Fruit fly (Drosophila melanogaster) whole organism, embryonic: ENCODE data around the gene CG7557.

Source experiments
- Atf-2 ChIP-seq: fragments of 200-800 bp; sonication (Bioruptor generic); optimal IDR thresholded peaks from 2 replicates; lab custom pipeline; 2016; ENCODE audit warnings: missing biosample characterization, missing genetic modification characterization
- CG10274 ChIP-seq: fragments of 200-800 bp; sonication (Bioruptor generic); optimal IDR thresholded peaks from 3 replicates; lab custom pipeline; 2017; ENCODE audit warnings: missing biosample characterization, mild to moderate bottlenecking, missing genetic modification characterization
- CG10431 ChIP-seq: fragments of 200-800 bp; sonication (Bioruptor generic); optimal IDR thresholded peaks from 3 replicates; lab custom pipeline; 2018; ENCODE audit warnings: missing biosample characterization, mild to moderate bottlenecking, missing genetic modification characterization
- CG12219 ChIP-seq: fragments of 200-800 bp; sonication (Bioruptor generic); optimal IDR thresholded peaks from 3 replicates; lab custom pipeline; 2018; ENCODE audit warnings: missing biosample characterization, mild to moderate bottlenecking, missing genetic modification characterization
- CG1233 ChIP-seq: fragments of 200-800 bp; sonication (Bioruptor generic); optimal IDR thresholded peaks from 4 replicates; lab custom pipeline; 2018; ENCODE audit warnings: missing biosample characterization, mild to moderate bottlenecking, missing genetic modification characterization
- CG13624 ChIP-seq: fragments of 200-800 bp; sonication (Bioruptor generic); optimal IDR thresholded peaks from 2 replicates; lab custom pipeline; 2016; ENCODE audit warnings: missing biosample characterization, missing genetic modification characterization
- CG15269 ChIP-seq: fragments of 200-800 bp; sonication (Bioruptor generic); optimal IDR thresholded peaks from 2 replicates; lab custom pipeline; 2018; ENCODE audit warnings: missing biosample characterization, mild to moderate bottlenecking, missing genetic modification characterization, moderate library complexity
- CG16813 ChIP-seq: fragments of 200-800 bp; sonication (Bioruptor generic); IDR thresholded peaks from 3 replicates; pipeline ENCODE4 v1.3.6; 2022; ENCODE audit warnings: missing biosample characterization, missing genetic modification characterization; ENCODE audit not compliant: partially characterized antibody
- CG2120 ChIP-seq: fragments of 200-800 bp; sonication (Bioruptor generic); optimal IDR thresholded peaks from 3 replicates; lab custom pipeline; 2016; ENCODE audit warnings: missing biosample characterization, missing genetic modification characterization
- CG32532 ChIP-seq: fragments of 200-800 bp; sonication (Bioruptor generic); IDR thresholded peaks from 2 replicates; pipeline ENCODE4 v1.3.6; 2022; ENCODE audit warnings: missing biosample characterization, missing genetic modification characterization
- CG32772 ChIP-seq: fragments of 200-800 bp; sonication (Bioruptor generic); IDR thresholded peaks from 2 replicates; pipeline ENCODE4 v1.3.6; 2022; ENCODE audit warnings: missing biosample characterization, missing genetic modification characterization
- CG33213 ChIP-seq: fragments of 200-800 bp; sonication (Bioruptor generic); optimal IDR thresholded peaks from 3 replicates; lab custom pipeline; 2016; ENCODE audit warnings: missing biosample characterization, missing genetic modification characterization
- CG34422 ChIP-seq: fragments of 200-800 bp; sonication (Bioruptor generic); IDR thresholded peaks from 3 replicates; pipeline ENCODE4 v1.3.6; 2022; ENCODE audit warnings: missing biosample characterization, missing genetic modification characterization
- CG3995 ChIP-seq: fragments of 200-800 bp; sonication (Bioruptor generic); optimal IDR thresholded peaks from 3 replicates; lab custom pipeline; 2016; ENCODE audit warnings: missing biosample characterization, missing genetic modification characterization
- CG4854 ChIP-seq: fragments of 200-800 bp; sonication (Bioruptor generic); optimal IDR thresholded peaks from 2 replicates; lab custom pipeline; 2016; ENCODE audit warnings: missing biosample characterization, missing genetic modification characterization, inconsistent platforms
- CG6254 ChIP-seq: fragments of 200-800 bp; sonication (Bioruptor generic); optimal IDR thresholded peaks from 3 replicates; lab custom pipeline; 2017; ENCODE audit warnings: mild to moderate bottlenecking, missing biosample characterization, missing genetic modification reagents, missing genetic modification characterization
- CG6654 ChIP-seq: fragments of 200-800 bp; sonication (Bioruptor generic); optimal IDR thresholded peaks from 2 replicates; lab custom pipeline; 2017; ENCODE audit warnings: missing biosample characterization, mild to moderate bottlenecking, missing genetic modification characterization
- CG6791 ChIP-seq: fragments of 200-800 bp; sonication (Bioruptor generic); IDR thresholded peaks from 3 replicates; pipeline ENCODE4 v1.3.6; 2022; ENCODE audit warnings: missing biosample characterization, missing genetic modification characterization; ENCODE audit not compliant: partially characterized antibody
- CG7839 ChIP-seq: fragments of 200-800 bp; sonication (Bioruptor generic); optimal IDR thresholded peaks from 3 replicates; lab custom pipeline; 2018; ENCODE audit warnings: missing biosample characterization, mild to moderate bottlenecking, missing genetic modification characterization, moderate library complexity
- Deaf1 ChIP-seq: fragments of 200-800 bp; optimal IDR thresholded peaks from 3 replicates; lab custom pipeline; 2019; ENCODE audit warnings: missing biosample characterization, mild to moderate bottlenecking, missing genetic modification characterization, moderate library complexity
- E2f2 ChIP-seq: fragments of 200-800 bp; sonication (Bioruptor generic); IDR thresholded peaks from 2 replicates; pipeline ENCODE4 v1.3.6; 2022; ENCODE audit warnings: missing biosample characterization, missing genetic modification characterization
- Ets65A ChIP-seq: fragments of 200-800 bp; sonication (Bioruptor generic); peaks from one replicate; lab custom pipeline; 2016; ENCODE audit warnings: missing biosample characterization, missing genetic modification characterization
- HLH54F ChIP-seq: fragments of 200-800 bp; sonication (Bioruptor generic); optimal IDR thresholded peaks from 3 replicates; lab custom pipeline; 2016; ENCODE audit warnings: missing biosample characterization, missing genetic modification characterization
- Jarid2 ChIP-seq: fragments of 200-800 bp; sonication (Bioruptor generic); optimal IDR thresholded peaks from 3 replicates; lab custom pipeline; 2017; ENCODE audit warnings: mild to moderate bottlenecking, missing biosample characterization, missing genetic modification reagents, missing genetic modification characterization
- MTF-1 ChIP-seq: fragments of 200-800 bp; sonication (Bioruptor generic); optimal IDR thresholded peaks from 2 replicates; lab custom pipeline; 2018; ENCODE audit warnings: missing biosample characterization, mild to moderate bottlenecking, missing genetic modification characterization, borderline replicate concordance
- Mad ChIP-seq: fragments of 200-800 bp; sonication (Bioruptor generic); optimal IDR thresholded peaks from 2 replicates; lab custom pipeline; 2016; ENCODE audit warnings: missing biosample characterization, missing genetic modification characterization
- Oaz ChIP-seq: fragments of 200-800 bp; sonication (Bioruptor generic); IDR thresholded peaks from 2 replicates; pipeline ENCODE4 v1.3.6; 2022; ENCODE audit warnings: missing biosample characterization, missing genetic modification characterization
- Rx ChIP-seq: fragments of 200-800 bp; sonication (Bioruptor generic); IDR thresholded peaks from 2 replicates; pipeline ENCODE4 v1.3.6; 2022; ENCODE audit warnings: missing biosample characterization, missing genetic modification characterization
- Side ChIP-seq: fragments of 200-800 bp; sonication (Bioruptor generic); optimal IDR thresholded peaks from 2 replicates; lab custom pipeline; 2016; ENCODE audit warnings: missing biosample characterization, missing genetic modification characterization
- Sox102F ChIP-seq: fragments of 200-800 bp; sonication (Bioruptor generic); optimal IDR thresholded peaks from 2 replicates; lab custom pipeline; 2018; ENCODE audit warnings: missing biosample characterization, mild to moderate bottlenecking, missing genetic modification characterization, moderate library complexity
- Sry-β ChIP-seq: fragments of 200-800 bp; sonication (Bioruptor generic); optimal IDR thresholded peaks from 2 replicates; lab custom pipeline; 2018; ENCODE audit warnings: missing biosample characterization, mild to moderate bottlenecking, missing genetic modification characterization, moderate library complexity
- Ssrp ChIP-seq: fragments of 200-800 bp; sonication (Bioruptor generic); optimal IDR thresholded peaks from 2 replicates; lab custom pipeline; 2018; ENCODE audit warnings: missing biosample characterization, mild to moderate bottlenecking, missing genetic modification characterization, moderate library complexity
- Xbp1 ChIP-seq: fragments of 200-800 bp; sonication (Bioruptor generic); optimal IDR thresholded peaks from 3 replicates; lab custom pipeline; 2016; ENCODE audit warnings: missing biosample characterization, mild to moderate bottlenecking, missing genetic modification characterization
- ap ChIP-seq: fragments of 200-800 bp; sonication (Bioruptor generic); IDR thresholded peaks from 2 replicates; pipeline ENCODE4 v1.3.6; 2022; ENCODE audit warnings: missing biosample characterization, missing genetic modification characterization
- ase ChIP-seq: fragments of 200-800 bp; sonication (Bioruptor generic); IDR thresholded peaks from 3 replicates; pipeline ENCODE4 v1.3.6; 2022; ENCODE audit warnings: missing biosample characterization, missing genetic modification characterization
- br ChIP-seq: fragments of >200 bp; optimal IDR thresholded peaks from 2 replicates; lab custom pipeline; 2017
- crp ChIP-seq, 2 experiments: fragments of 200-800 bp; sonication (Bioruptor generic); optimal IDR thresholded peaks; 2 replicates in 1 of 2; 3 replicates in 1 of 2; lab custom pipeline; 2017; ENCODE audit warnings: missing biosample characterization in 2 of 2, missing genetic modification characterization in 2 of 2, mild to moderate bottlenecking in 1 of 2, moderate library complexity in 1 of 2
- dimm ChIP-seq: fragments of 200-800 bp; sonication (Bioruptor generic); IDR thresholded peaks from 2 replicates; pipeline ENCODE4 v1.3.6; 2022; ENCODE audit warnings: missing biosample characterization, missing genetic modification characterization
- dmrt99B ChIP-seq: fragments of 200-800 bp; sonication (Bioruptor generic); optimal IDR thresholded peaks from 2 replicates; lab custom pipeline; 2018; ENCODE audit warnings: missing biosample characterization, mild to moderate bottlenecking, missing genetic modification characterization, moderate library complexity
- hth ChIP-seq: fragments of >200 bp; optimal IDR thresholded peaks from 2 replicates; lab custom pipeline; 2017; ENCODE audit warnings: inconsistent platforms
- inv ChIP-seq: fragments of 200-800 bp; sonication (Bioruptor generic); IDR thresholded peaks from 2 replicates; pipeline ENCODE4 v1.3.6; 2022; ENCODE audit warnings: missing biosample characterization, missing genetic modification characterization; ENCODE audit not compliant: partially characterized antibody
- pho ChIP-seq: fragments of 200-800 bp; sonication (Bioruptor generic); optimal IDR thresholded peaks from 2 replicates; lab custom pipeline; 2016; ENCODE audit warnings: missing biosample characterization, missing genetic modification characterization
- psq ChIP-seq: fragments of 200-800 bp; sonication (Bioruptor generic); optimal IDR thresholded peaks from 2 replicates; lab custom pipeline; 2017; ENCODE audit warnings: missing biosample characterization, missing genetic modification characterization
- row ChIP-seq: fragments of 200-800 bp; sonication (Bioruptor generic); IDR thresholded peaks from 3 replicates; pipeline ENCODE4 v1.3.6; 2022; ENCODE audit warnings: missing biosample characterization, missing genetic modification characterization
- salm ChIP-seq: fragments of 200-800 bp; sonication (Bioruptor generic); optimal IDR thresholded peaks from 2 replicates; lab custom pipeline; 2018; ENCODE audit warnings: missing biosample characterization, mild to moderate bottlenecking, missing genetic modification characterization
- sens ChIP-seq: fragments of 200-800 bp; sonication (Bioruptor generic); peaks from one replicate; lab custom pipeline; 2016; ENCODE audit warnings: missing biosample characterization, missing genetic modification characterization
- seq ChIP-seq: fragments of 200-800 bp; sonication (Bioruptor generic); IDR thresholded peaks from 2 replicates; pipeline ENCODE4 v1.3.6; 2022; ENCODE audit warnings: missing biosample characterization, missing genetic modification characterization
- slbo ChIP-seq: fragments of 200-800 bp; sonication (Bioruptor generic); IDR thresholded peaks from 2 replicates; pipeline ENCODE4 v1.3.6; 2022; ENCODE audit warnings: missing biosample characterization, missing genetic modification characterization
- tio ChIP-seq: fragments of 200-800 bp; sonication (Bioruptor generic); optimal IDR thresholded peaks from 2 replicates; lab custom pipeline; 2017; ENCODE audit warnings: missing biosample characterization, missing genetic modification characterization, inconsistent platforms
- z ChIP-seq: fragments of 200-800 bp; sonication (Bioruptor generic); IDR thresholded peaks from 3 replicates; pipeline ENCODE4 v1.3.6; 2022; ENCODE audit warnings: missing biosample characterization, missing genetic modification characterization

Gene CG7557

DNA sequence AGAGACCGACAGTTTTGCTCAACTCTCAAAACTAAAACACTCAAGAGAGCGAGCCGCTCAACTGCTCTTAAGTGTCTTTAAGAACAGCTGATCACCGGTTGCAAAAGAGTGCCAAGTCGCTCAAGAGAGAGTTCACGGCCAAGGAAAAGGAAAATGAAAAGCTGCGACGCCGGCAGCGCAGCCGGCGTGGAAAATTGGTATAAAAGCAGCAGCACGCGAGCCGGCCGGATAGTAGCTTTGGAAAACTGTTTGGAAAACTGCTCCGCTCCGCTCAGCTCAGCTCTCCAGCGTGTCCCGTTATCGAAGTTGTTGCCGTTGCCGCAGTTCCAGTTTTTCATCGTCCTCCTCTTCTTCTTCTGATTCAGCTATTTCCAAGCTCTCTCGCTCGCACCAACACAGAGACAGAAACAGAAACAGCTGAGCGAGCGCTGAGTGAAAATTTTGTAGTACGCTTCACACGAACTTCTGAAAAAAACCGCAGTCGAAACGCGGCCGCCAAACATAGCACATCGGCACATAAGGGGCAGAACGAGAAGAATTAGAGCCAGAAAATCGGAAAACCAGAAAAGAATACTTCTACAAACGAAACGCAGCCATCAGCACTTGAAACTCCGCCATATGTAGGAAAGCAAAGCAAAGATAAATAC lies 42.5 kb downstream of the CG7557 start, which contains the start of gene chrb (continued):
- TF ChIP-seq Ssrp (tag; lab: Kevin White, UChicago) (no peak), salm (tag; lab: Kevin White, UChicago) (peak; percentile 38), CG10431 (GFP tag; lab: Kevin White, UChicago) (no peak), tio (GFP tag; lab: Kevin White, UChicago) (no peak), CG3995 (GFP tag; lab: Kevin White, UChicago) (no peak), row (peak; percentile 15; the same call in 1 of the 3 replicates), CG1233 (GFP tag; lab: Kevin White, UChicago) (peak; percentile 25), CG34422 (peak; percentile 91; the same call in 1 of the 3 replicates), Atf-2 (GFP tag; lab: Kevin White, UChicago) (peak; percentile 26), z (GFP tag; lab: Robert Waterston, UW) (peak; percentile 97), CG4854 (GFP tag; lab: Kevin White, UChicago) (peak; percentile 32), Xbp1 (peak; percentile 15), Jarid2 (peak; percentile 99), CG7839 (tag; lab: Kevin White, UChicago) (peak; percentile 34), dmrt99B (tag; lab: Kevin White, UChicago) (peak; percentile 49), hth (no peak), ase (no peak), Side (GFP tag; lab: Kevin White, UChicago) (peak; percentile 36), CG32532 (GFP tag; lab: Robert Waterston, UW) (peak; percentile 59; the same call in 1 of the 2 replicates), CG32772 (GFP tag; lab: Robert Waterston, UW) (peak; percentile 21; the same call in 1 of the 2 replicates), sens (GFP tag; lab: Kevin White, UChicago) (peak; percentile 92), inv (GFP tag; lab: Robert Waterston, UW) (peak; percentile 39; the same call in 1 of the 2 replicates), crp (GFP tag; optimal IDR thresholded peaks at IDR 0.05; lab: Kevin White, UChicago) (peak; percentile 47 to 85), CG6254 (GFP tag; lab: Kevin White, UChicago) (peak; percentile 13), HLH54F (no peak), Sry-β (GFP tag; lab: Kevin White, UChicago) (no peak), psq (peak; percentile 77), CG10274 (GFP tag; lab: Kevin White, UChicago) (no peak), ap (no peak), slbo (GFP tag; lab: Robert Waterston, UW) (peak; percentile 25; the same call in 1 of the 2 replicates), dimm (no peak), CG2120 (GFP tag; lab: Kevin White, UChicago) (peak; percentile 29), CG12219 (peak; percentile 38), Mad (no peak), E2f2 (GFP tag; lab: Robert Waterston, UW) (peak; percentile 23; the same call in 1 of the 2 replicates), CG16813 (GFP tag; lab: Robert Waterston, UW) (peak; percentile 43; the same call in 1 of the 3 replicates), pho (GFP tag; lab: Kevin White, UChicago) (no peak), Sox102F (GFP tag; lab: Kevin White, UChicago) (no peak), CG33213 (peak; percentile 17), CG6654 (GFP tag; lab: Kevin White, UChicago) (no peak), CG15269 (tag; lab: Kevin White, UChicago) (peak; percentile 62), CG6791 (GFP tag; lab: Robert Waterston, UW) (peak; percentile 71; the same call in 1 of the 3 replicates), CG13624 (GFP tag; lab: Kevin White, UChicago) (peak; percentile 67), Ets65A (GFP tag; lab: Kevin White, UChicago) (no peak), Rx (GFP tag; lab: Robert Waterston, UW) (no peak), Deaf1 (tag; lab: Kevin White, UChicago) (peak; percentile 58), Oaz (GFP tag; lab: Robert Waterston, UW) (no peak), seq (GFP tag; lab: Robert Waterston, UW) (peak; percentile 22; the same call in 1 of the 2 replicates), br (no peak), MTF-1 (GFP tag; lab: Kevin White, UChicago) (peak; percentile 52)
